Fruit fly (Drosophila melanogaster) whole organism, wandering third instar larva: ENCODE measurements around the gene Sox102F.

ENCODE experiments used
- Abd-B ChIP-seq: fragments of >200 bp; optimal IDR thresholded peaks from 2 replicates; lab custom pipeline; 2017; ENCODE audit warnings: missing biosample characterization, missing genetic modification characterization
- Hnf4 ChIP-seq: fragments of 200-800 bp; sonication (Bioruptor generic); optimal IDR thresholded peaks from 2 replicates; lab custom pipeline; 2016; ENCODE audit warnings: missing biosample characterization, mild to moderate bottlenecking, missing genetic modification characterization
- Rel ChIP-seq, 2 experiments: fragments of 200-800 bp; sonication (Bioruptor generic) in 1 of 2; optimal IDR thresholded peaks; 2 replicates in 1 of 2; 3 replicates in 1 of 2; lab custom pipeline; 2016 to 2019; ENCODE audit warnings: mild to moderate bottlenecking in 2 of 2, missing biosample characterization in 2 of 2, missing genetic modification characterization in 2 of 2, moderate library complexity in 1 of 2
- Sp1 ChIP-seq: fragments of 200-800 bp; sonication (Bioruptor generic); optimal IDR thresholded peaks from 3 replicates; lab custom pipeline; 2019; ENCODE audit warnings: missing biosample characterization, mild to moderate bottlenecking, missing genetic modification characterization, moderate library complexity
- foxo ChIP-seq, 2 experiments: fragments of 200-800 bp; sonication (Bioruptor generic); optimal IDR thresholded peaks; 2 replicates in 1 of 2; 3 replicates in 1 of 2; lab custom pipeline; 2016 to 2017; ENCODE audit warnings: missing biosample characterization in 2 of 2, missing genetic modification characterization in 2 of 2
- fru ChIP-seq: fragments of 200-800 bp; sonication (Bioruptor generic); optimal IDR thresholded peaks from 3 replicates; lab custom pipeline; 2016; ENCODE audit warnings: missing biosample characterization, mild to moderate bottlenecking, missing genetic modification characterization
- h ChIP-seq: fragments of 200-800 bp; sonication (Bioruptor generic); optimal IDR thresholded peaks from 3 replicates; lab custom pipeline; 2016; ENCODE audit warnings: missing biosample characterization, mild to moderate bottlenecking, missing genetic modification characterization
- pan ChIP-seq: fragments of >200 bp; optimal IDR thresholded peaks from 2 replicates; lab custom pipeline; 2017
- psq ChIP-seq: fragments of 200-800 bp; sonication (Bioruptor generic); optimal IDR thresholded peaks from 3 replicates; lab custom pipeline; 2017; ENCODE audit warnings: missing biosample characterization, mild to moderate bottlenecking, missing genetic modification characterization, moderate library complexity
- rgr ChIP-seq: fragments of 200-800 bp; sonication (Bioruptor generic); optimal IDR thresholded peaks from 3 replicates; lab custom pipeline; 2016; ENCODE audit warnings: missing biosample characterization, mild to moderate bottlenecking, missing genetic modification characterization

dm6 chr4:816500-816899 is 17.7 kb downstream of the Sox102F start:
- no peak for TF ChIP-seq rgr
- no peak for TF ChIP-seq h (GFP tag; lab: Kevin White, UChicago)
- no peak for TF ChIP-seq foxo (GFP tag; optimal IDR thresholded peaks at IDR 0.05; lab: Kevin White, UChicago)
- no peak for TF ChIP-seq fru
- no peak for TF ChIP-seq psq (GFP tag; lab: Kevin White, UChicago)
- TF ChIP-seq pan (lab: Kevin White, UChicago): no peak
- no peak for TF ChIP-seq Abd-B
- TF ChIP-seq Sp1 (GFP tag; lab: Kevin White, UChicago): no peak
- TF ChIP-seq Rel (GFP tag; optimal IDR thresholded peaks at IDR 0.05; lab: Kevin White, UChicago): no peak
- TF ChIP-seq Rel (tag; optimal IDR thresholded peaks at IDR 0.05; lab: Kevin White, UChicago): no peak
- no peak for TF ChIP-seq Hnf4 (GFP tag; lab: Kevin White, UChicago)
